Worm (Caenorhabditis elegans): ENCODE results near the gene col-76.

DNA sequence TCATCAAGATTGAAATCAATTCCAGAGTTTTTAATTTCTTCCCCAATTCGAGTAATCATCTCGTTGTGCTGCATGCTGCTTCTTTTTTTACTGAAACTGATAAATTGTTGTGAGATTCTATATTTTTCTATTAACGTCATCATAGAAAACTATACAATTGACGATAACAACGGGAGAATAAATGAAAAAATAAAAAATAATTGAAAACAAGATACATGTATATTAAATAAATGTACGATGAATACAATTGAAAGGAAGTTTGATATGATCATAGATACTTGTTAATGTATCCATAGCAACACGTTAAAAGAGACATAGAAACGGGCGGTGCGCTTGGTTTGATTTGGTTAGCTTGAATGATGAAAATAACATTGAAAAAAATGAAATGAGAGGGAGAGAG is 13.7 kb upstream of the col-76 start, which contains the start of gene T05C12.8:
- TF ChIP-seq pqm-1 (tag; optimal IDR thresholded peaks at IDR 0.05), result no peak
- no peak for TF ChIP-seq ama-1 (optimal IDR thresholded peaks at IDR 0.05)
- no peak for TF ChIP-seq hlh-6 (tag; optimal IDR thresholded peaks at IDR 0.05)

Data from whole organism, late embryonic.